Fruit fly (Drosophila melanogaster) whole organism, embryonic: ENCODE measurements around the gene CG3679.

Experiments used
- B-H2 ChIP-seq: fragments of 200-800 bp; sonication (Bioruptor generic); optimal IDR thresholded peaks from 2 replicates; lab custom pipeline; 2018; ENCODE audit warnings: missing biosample characterization, mild to moderate bottlenecking, missing genetic modification characterization
- Blimp-1 ChIP-seq: fragments of 200-800 bp; sonication (Bioruptor generic); optimal IDR thresholded peaks from 3 replicates; lab custom pipeline; 2018; ENCODE audit warnings: missing biosample characterization, missing genetic modification characterization, mild to moderate bottlenecking, moderate library complexity, missing genetic modification reagents
- CG10979 ChIP-seq: fragments of 200-800 bp; sonication (Bioruptor generic); optimal IDR thresholded peaks from 2 replicates; lab custom pipeline; 2018; ENCODE audit warnings: missing biosample characterization, mild to moderate bottlenecking, missing genetic modification characterization, moderate library complexity
- CG11560 ChIP-seq: fragments of 200-800 bp; sonication (Bioruptor generic); IDR thresholded peaks from 3 replicates; pipeline ENCODE4 v1.3.6; 2022; ENCODE audit warnings: missing biosample characterization, missing genetic modification characterization
- CG12071 ChIP-seq: fragments of 200-800 bp; sonication (Bioruptor generic); optimal IDR thresholded peaks from 3 replicates; lab custom pipeline; 2018; ENCODE audit warnings: missing biosample characterization, mild to moderate bottlenecking, missing genetic modification characterization
- CG12769 ChIP-seq: fragments of 200-800 bp; sonication (Bioruptor generic); optimal IDR thresholded peaks from 2 replicates; lab custom pipeline; 2019; ENCODE audit warnings: missing biosample characterization, mild to moderate bottlenecking, missing genetic modification characterization, moderate library complexity
- CG13287 ChIP-seq: fragments of 200-800 bp; sonication (Bioruptor generic); IDR thresholded peaks from 2 replicates; pipeline ENCODE4 v1.3.6; 2022; ENCODE audit warnings: missing biosample characterization, missing genetic modification characterization; ENCODE audit not compliant: partially characterized antibody
- CG14860 ChIP-seq: fragments of 200-800 bp; sonication (Bioruptor generic); IDR thresholded peaks from 3 replicates; pipeline ENCODE4 v1.3.6; 2022; ENCODE audit warnings: missing biosample characterization, missing genetic modification characterization; ENCODE audit not compliant: partially characterized antibody
- CG2712 ChIP-seq: fragments of 200-800 bp; optimal IDR thresholded peaks from 3 replicates; lab custom pipeline; 2019; ENCODE audit warnings: missing biosample characterization, mild to moderate bottlenecking, missing genetic modification characterization, moderate library complexity
- CG33557 ChIP-seq: fragments of 200-800 bp; sonication (Bioruptor generic); optimal IDR thresholded peaks from 2 replicates; lab custom pipeline; 2019; ENCODE audit warnings: missing biosample characterization, mild to moderate bottlenecking, missing genetic modification characterization, moderate library complexity
- CG6654 ChIP-seq: fragments of 200-800 bp; sonication (Bioruptor generic); optimal IDR thresholded peaks from 2 replicates; lab custom pipeline; 2017; ENCODE audit warnings: missing biosample characterization, mild to moderate bottlenecking, missing genetic modification characterization
- CG7357 ChIP-seq: fragments of 200-800 bp; sonication (Bioruptor generic); IDR thresholded peaks from 3 replicates; pipeline ENCODE4 v1.3.6; 2022; ENCODE audit warnings: missing biosample characterization, missing genetic modification characterization
- CG7556 ChIP-seq: fragments of 200-800 bp; sonication (Bioruptor generic); optimal IDR thresholded peaks from 2 replicates; lab custom pipeline; 2017; ENCODE audit warnings: missing biosample characterization, mild to moderate bottlenecking, missing genetic modification characterization
- CG7745 ChIP-seq: fragments of 200-800 bp; sonication (Bioruptor generic); optimal IDR thresholded peaks from 2 replicates; lab custom pipeline; 2018; ENCODE audit warnings: missing biosample characterization, mild to moderate bottlenecking, missing genetic modification characterization, moderate library complexity
- CG7963 ChIP-seq: fragments of 200-800 bp; sonication (Bioruptor generic); IDR thresholded peaks from 3 replicates; pipeline ENCODE4 v1.3.6; 2022; ENCODE audit warnings: missing biosample characterization, missing genetic modification characterization; ENCODE audit not compliant: partially characterized antibody
- CG9932 ChIP-seq: fragments of 200-800 bp; sonication (Bioruptor generic); IDR thresholded peaks from 2 replicates; pipeline ENCODE4 v1.3.6; 2022; ENCODE audit warnings: missing biosample characterization, missing genetic modification characterization
- Dp ChIP-seq: fragments of 200-800 bp; sonication (Bioruptor generic); optimal IDR thresholded peaks from 2 replicates; lab custom pipeline; 2018; ENCODE audit warnings: missing biosample characterization, mild to moderate bottlenecking, missing genetic modification characterization, moderate library complexity
- E2f2 ChIP-seq: fragments of 200-800 bp; sonication (Bioruptor generic); IDR thresholded peaks from 2 replicates; pipeline ENCODE4 v1.3.6; 2022; ENCODE audit warnings: missing biosample characterization, missing genetic modification characterization
- Hr39 ChIP-seq: fragments of >200 bp; optimal IDR thresholded peaks from 2 replicates; lab custom pipeline; 2017
- Lim3 ChIP-seq: fragments of 200-800 bp; sonication (Bioruptor generic); IDR thresholded peaks from 2 replicates; pipeline ENCODE4 v1.3.6; 2022; ENCODE audit warnings: missing biosample characterization, missing genetic modification characterization
- Max ChIP-seq: fragments of 200-800 bp; sonication (Bioruptor generic); optimal IDR thresholded peaks from 2 replicates; lab custom pipeline; 2016; ENCODE audit warnings: missing biosample characterization, mild to moderate bottlenecking, missing genetic modification characterization
- Nf-YC ChIP-seq: fragments of 200-800 bp; optimal IDR thresholded peaks from 3 replicates; lab custom pipeline; 2019; ENCODE audit warnings: missing biosample characterization, mild to moderate bottlenecking, missing genetic modification characterization, moderate library complexity
- Ssrp ChIP-seq: fragments of 200-800 bp; sonication (Bioruptor generic); optimal IDR thresholded peaks from 2 replicates; lab custom pipeline; 2018; ENCODE audit warnings: missing biosample characterization, mild to moderate bottlenecking, missing genetic modification characterization, moderate library complexity
- Vsx1 ChIP-seq: fragments of 200-800 bp; sonication (Bioruptor generic); optimal IDR thresholded peaks from 2 replicates; lab custom pipeline; 2017; ENCODE audit warnings: missing biosample characterization, mild to moderate bottlenecking, missing genetic modification characterization, missing genetic modification reagents
- Xrp1 ChIP-seq: fragments of 200-800 bp; sonication (Bioruptor generic); IDR thresholded peaks from 2 replicates; pipeline ENCODE4 v1.3.6; 2022; ENCODE audit warnings: missing biosample characterization, missing genetic modification characterization
- az2 ChIP-seq: fragments of 200-800 bp; sonication (Bioruptor generic); optimal IDR thresholded peaks from 3 replicates; lab custom pipeline; 2016; ENCODE audit warnings: missing biosample characterization, missing genetic modification characterization
- ci ChIP-seq: fragments of 200-800 bp; sonication (Bioruptor generic); IDR thresholded peaks from 3 replicates; pipeline ENCODE4 v1.3.6; 2022; ENCODE audit warnings: missing biosample characterization, missing genetic modification characterization
- croc ChIP-seq: fragments of 200-800 bp; sonication (Bioruptor generic); conservative IDR thresholded peaks from 3 replicates; pipeline ENCODE4 v1.3.6; 2022; ENCODE audit warnings: missing biosample characterization, missing genetic modification characterization
- da ChIP-seq: fragments of 200-800 bp; sonication (Bioruptor generic); optimal IDR thresholded peaks from 2 replicates; lab custom pipeline; 2016; ENCODE audit warnings: missing biosample characterization, missing genetic modification characterization
- dmrt11E ChIP-seq: fragments of 200-800 bp; sonication (Bioruptor generic); optimal IDR thresholded peaks from 3 replicates; lab custom pipeline; 2018; ENCODE audit warnings: missing biosample characterization, mild to moderate bottlenecking, missing genetic modification characterization, moderate library complexity
- eyg ChIP-seq: fragments of 200-800 bp; sonication (Bioruptor generic); optimal IDR thresholded peaks from 3 replicates; lab custom pipeline; 2016; ENCODE audit warnings: missing biosample characterization, missing genetic modification characterization
- fd96Cb ChIP-seq: fragments of 200-800 bp; sonication (Bioruptor generic); optimal IDR thresholded peaks from 2 replicates; lab custom pipeline; 2018; ENCODE audit warnings: missing biosample characterization, mild to moderate bottlenecking, missing genetic modification characterization, moderate library complexity
- grau ChIP-seq: fragments of 200-800 bp; optimal IDR thresholded peaks from 3 replicates; lab custom pipeline; 2019; ENCODE audit warnings: missing biosample characterization, mild to moderate bottlenecking, missing genetic modification characterization, moderate library complexity
- grn ChIP-seq: fragments of 200-800 bp; sonication (Bioruptor generic); optimal IDR thresholded peaks from 3 replicates; lab custom pipeline; 2017; ENCODE audit warnings: missing biosample characterization, missing genetic modification characterization
- gsb ChIP-seq: fragments of 200-800 bp; sonication (Bioruptor generic); IDR thresholded peaks from 2 replicates; pipeline ENCODE4 v1.3.6; 2022; ENCODE audit warnings: missing biosample characterization, missing genetic modification characterization
- hbn ChIP-seq: fragments of 200-800 bp; sonication (Bioruptor generic); IDR thresholded peaks from 2 replicates; pipeline ENCODE4 v1.3.6; 2022; ENCODE audit warnings: missing biosample characterization, missing genetic modification characterization; ENCODE audit not compliant: partially characterized antibody
- knrl ChIP-seq: fragments of 200-800 bp; sonication (Bioruptor generic); IDR thresholded peaks from 3 replicates; pipeline ENCODE4 v1.3.6; 2022; ENCODE audit warnings: missing biosample characterization, missing genetic modification characterization; ENCODE audit not compliant: partially characterized antibody
- lbe ChIP-seq: fragments of 200-800 bp; sonication (Bioruptor generic); optimal IDR thresholded peaks from 2 replicates; lab custom pipeline; 2016; ENCODE audit warnings: missing biosample characterization, mild to moderate bottlenecking, missing genetic modification characterization
- nerfin-1 ChIP-seq: fragments of 200-800 bp; sonication (Bioruptor generic); optimal IDR thresholded peaks from 3 replicates; lab custom pipeline; 2019; ENCODE audit warnings: missing biosample characterization, mild to moderate bottlenecking, missing genetic modification characterization, moderate library complexity
- nerfin-2 ChIP-seq: fragments of 200-800 bp; sonication (Bioruptor generic); IDR thresholded peaks from 2 replicates; pipeline ENCODE4 v1.3.6; 2022; ENCODE audit warnings: missing biosample characterization, missing genetic modification characterization; ENCODE audit not compliant: partially characterized antibody
- peb ChIP-seq: fragments of 200-800 bp; sonication (Bioruptor generic); IDR thresholded peaks from 2 replicates; pipeline ENCODE4 v1.3.6; 2022; ENCODE audit warnings: missing biosample characterization, missing genetic modification characterization
- phol ChIP-seq: fragments of 200-800 bp; sonication (Bioruptor generic); optimal IDR thresholded peaks from 3 replicates; lab custom pipeline; 2018; ENCODE audit warnings: missing biosample characterization, mild to moderate bottlenecking, missing genetic modification characterization, moderate library complexity
- pzg ChIP-seq: fragments of 200-800 bp; sonication (Bioruptor generic); optimal IDR thresholded peaks from 3 replicates; lab custom pipeline; 2018; ENCODE audit warnings: missing biosample characterization, mild to moderate bottlenecking, missing genetic modification characterization, moderate library complexity
- row ChIP-seq: fragments of 200-800 bp; sonication (Bioruptor generic); IDR thresholded peaks from 3 replicates; pipeline ENCODE4 v1.3.6; 2022; ENCODE audit warnings: missing biosample characterization, missing genetic modification characterization
- slou ChIP-seq: fragments of 200-800 bp; sonication (Bioruptor generic); optimal IDR thresholded peaks from 3 replicates; lab custom pipeline; 2016; ENCODE audit warnings: missing biosample characterization, missing genetic modification characterization
- sr ChIP-seq: fragments of 200-800 bp; sonication (Bioruptor generic); IDR thresholded peaks from 3 replicates; pipeline ENCODE4 v1.3.6; 2022; ENCODE audit warnings: missing biosample characterization, missing genetic modification characterization
- tgo ChIP-seq: fragments of 200-800 bp; sonication (Bioruptor generic); IDR thresholded peaks from 3 replicates; pipeline ENCODE4 v1.3.6; 2022; ENCODE audit warnings: missing biosample characterization, missing genetic modification characterization
- trem ChIP-seq: fragments of 200-800 bp; optimal IDR thresholded peaks from 3 replicates; lab custom pipeline; 2019; ENCODE audit warnings: missing biosample characterization, mild to moderate bottlenecking, missing genetic modification characterization, moderate library complexity
- unpg ChIP-seq: fragments of 200-800 bp; sonication (Bioruptor generic); optimal IDR thresholded peaks from 3 replicates; lab custom pipeline; 2018; ENCODE audit warnings: missing biosample characterization, mild to moderate bottlenecking, missing genetic modification characterization, moderate library complexity

The CG3679 gene

dm6 chrX:16313078-16313875, 9.6 kb downstream of the CG3679 start, which contains the start of the genes CG9915 and SWIP (continued):
- no peak for TF ChIP-seq fd96Cb (tag; lab: Kevin White, UChicago)
- no peak for TF ChIP-seq CG9932 (GFP tag; lab: Robert Waterston, UW)
- no peak for TF ChIP-seq gsb
- no peak for TF ChIP-seq sr (GFP tag; lab: Robert Waterston, UW)
- TF ChIP-seq CG7745 (tag; lab: Kevin White, UChicago), result no peak
- TF ChIP-seq nerfin-2 (GFP tag; lab: Robert Waterston, UW), result peak; percentile 77
- TF ChIP-seq pzg, result peak; percentile 27
- peak; percentile 44 for TF ChIP-seq phol (tag; lab: Kevin White, UChicago)
- TF ChIP-seq Vsx1 (GFP tag; lab: Kevin White, UChicago), result no peak
- TF ChIP-seq CG12769 (tag; lab: Kevin White, UChicago), result no peak
- peak; percentile 48 for TF ChIP-seq E2f2 (GFP tag; lab: Robert Waterston, UW)
- no peak for TF ChIP-seq az2 (GFP tag; lab: Kevin White, UChicago)
- no peak for TF ChIP-seq CG33557 (GFP tag; lab: Kevin White, UChicago)
- no peak for TF ChIP-seq lbe (GFP tag; lab: Kevin White, UChicago)
- TF ChIP-seq croc (GFP tag; lab: Robert Waterston, UW), result no peak
- TF ChIP-seq ci (GFP tag; lab: Robert Waterston, UW), result 0 out of 3 replicates have a peak, but pooled peaks have one; percentile 25
- peak; percentile 22 for TF ChIP-seq CG10979 (tag; lab: Kevin White, UChicago)
- no peak for TF ChIP-seq tgo (GFP tag; lab: Robert Waterston, UW)
- peak; percentile 7 for TF ChIP-seq Ssrp (tag; lab: Kevin White, UChicago)
- no peak for TF ChIP-seq Blimp-1
- TF ChIP-seq Xrp1, result peak; percentile 26; the same call in 1 of the 2 replicates
- TF ChIP-seq peb (GFP tag; lab: Robert Waterston, UW), result no peak
- TF ChIP-seq slou (GFP tag; lab: Kevin White, UChicago), result no peak
- no peak for TF ChIP-seq CG7556 (GFP tag; lab: Kevin White, UChicago)
- TF ChIP-seq dmrt11E (tag; lab: Kevin White, UChicago), result peak; percentile 51
- TF ChIP-seq CG11560 (tag; lab: Robert Waterston, UW), result no peak
- peak; percentile 43 for TF ChIP-seq Dp (GFP tag; lab: Kevin White, UChicago)
- TF ChIP-seq CG7963 (GFP tag; lab: Robert Waterston, UW), result peak; percentile 84
- TF ChIP-seq eyg, result no peak
- TF ChIP-seq knrl, result peak; percentile 12; the same call in 1 of the 3 replicates
- TF ChIP-seq CG7357 (GFP tag; lab: Robert Waterston, UW), result no peak
- peak; percentile 21 for TF ChIP-seq Max (GFP tag; lab: Kevin White, UChicago)
- TF ChIP-seq B-H2, result no peak
- TF ChIP-seq CG14860 (GFP tag; lab: Robert Waterston, UW), result peak; percentile 67; the same call in 2 of the 3 replicates
- no peak for TF ChIP-seq grn (GFP tag; lab: Kevin White, UChicago)
- peak; percentile 7 for TF ChIP-seq unpg (GFP tag; lab: Kevin White, UChicago)
- TF ChIP-seq Nf-YC (tag; lab: Kevin White, UChicago), result peak; percentile 16
- no peak for TF ChIP-seq nerfin-1 (tag; lab: Kevin White, UChicago)
- no peak for TF ChIP-seq Lim3 (GFP tag; lab: Robert Waterston, UW)
- TF ChIP-seq CG6654 (GFP tag; lab: Kevin White, UChicago), result no peak
- TF ChIP-seq Hr39 (lab: Kevin White, UChicago), result no peak
- peak; percentile 12 for TF ChIP-seq CG2712 (tag; lab: Kevin White, UChicago)
- peak; percentile 9 for TF ChIP-seq grau (tag; lab: Kevin White, UChicago)
- TF ChIP-seq CG12071, result no peak
- no peak for TF ChIP-seq da (GFP tag; lab: Kevin White, UChicago)
- peak; percentile 18 for TF ChIP-seq trem (tag; lab: Kevin White, UChicago)
- TF ChIP-seq hbn (GFP tag; lab: Robert Waterston, UW), result no peak
- TF ChIP-seq row (GFP tag; lab: Robert Waterston, UW), result peak; percentile 62; the same call in 2 of the 3 replicates
- TF ChIP-seq CG13287 (GFP tag; lab: Robert Waterston, UW), result peak; percentile 47; the same call in 1 of the 2 replicates
